Worm (Caenorhabditis elegans): ENCODE measurements around the gene ZK795.3.

The ZK795.3 gene

ce11 chrIV:12527217-12527616 is 31.9 kb upstream of the ZK795.3 start, which contains the start of gene F53B2.8 (continued):
- peak in 1 of 2 experiments; percentile 8 for TF ChIP-seq mdl-1 (tag; optimal IDR thresholded peaks at IDR 0.05)
- TF ChIP-seq T26A8.4 (GFP tag; IDR thresholded peaks at IDR 0.05), result no peak
- TF ChIP-seq aly-2 (tag; optimal IDR thresholded peaks at IDR 0.05), result no peak
- no peak for TF ChIP-seq daf-8 (GFP tag; IDR thresholded peaks at IDR 0.05)
- TF ChIP-seq daf-19 (GFP tag; conservative IDR thresholded peaks at IDR 0.05), result no peak
- no peak for TF ChIP-seq nhr-41 (GFP tag; IDR thresholded peaks at IDR 0.05)
- no peak for TF ChIP-seq ceh-82 (tag; optimal IDR thresholded peaks at IDR 0.05)
- TF ChIP-seq lsy-2 (tag; optimal IDR thresholded peaks at IDR 0.05), result peak; percentile 17 to 37
- TF ChIP-seq T20F7.1 (GFP tag; optimal IDR thresholded peaks at IDR 0.05), result peak; percentile 50
- TF ChIP-seq zip-2 (tag; optimal IDR thresholded peaks at IDR 0.05), result no peak

- TF ChIP-seq nhr-102 (tag; optimal IDR thresholded peaks at IDR 0.05) (no peak), unc-39 (tag; optimal IDR thresholded peaks at IDR 0.05) (no peak), ztf-7 (tag; optimal IDR thresholded peaks at IDR 0.05) (no peak), dve-1 (tag; optimal IDR thresholded peaks at IDR 0.05; ENCODE audit: insufficient read depth) (no peak), zag-1 (tag; optimal IDR thresholded peaks at IDR 0.05) (no peak), mdt-29 (GFP tag; IDR thresholded peaks at IDR 0.05) (no peak), fkh-10 (GFP tag; optimal IDR thresholded peaks at IDR 0.05) (no peak), Y5F2A.4 (GFP tag; optimal IDR thresholded peaks at IDR 0.05) (no peak), aha-1 (tag) (no peak), mep-1 (tag; optimal IDR thresholded peaks at IDR 0.05) (no peak), aly-2 (tag; optimal IDR thresholded peaks at IDR 0.05) (no peak), ceh-44 (GFP tag; IDR thresholded peaks at IDR 0.05) (no peak), lin-29 (GFP tag; IDR thresholded peaks at IDR 0.05) (no peak), gei-8 (GFP tag; optimal IDR thresholded peaks at IDR 0.05) (no peak), lin-13 (GFP tag; optimal IDR thresholded peaks at IDR 0.05) (no peak), ctbp-1 (GFP tag; IDR thresholded peaks at IDR 0.05) (no peak), daf-19 (GFP tag; conservative IDR thresholded peaks at IDR 0.05) (no peak), ceh-62 (tag; optimal IDR thresholded peaks at IDR 0.05) (no peak), nhr-76 (tag; optimal IDR thresholded peaks at IDR 0.05) (no peak)
Observed at ce11 chrIV:12531047-12531446, 28.1 kb upstream of the ZK795.3 start, which contains the start of gene F53B2.5. F53B2.5 (minus strand) TSS chrIV:12531147.

ce11 chrIV:12531464-12531863 is 27.7 kb upstream of the ZK795.3 start:
- no peak for TF ChIP-seq mep-1 (tag; optimal IDR thresholded peaks at IDR 0.05)
- TF ChIP-seq attf-4 (tag; optimal IDR thresholded peaks at IDR 0.05), result no peak
- TF ChIP-seq mdt-29 (GFP tag; IDR thresholded peaks at IDR 0.05), result no peak
- TF ChIP-seq nhr-6 (tag; optimal IDR thresholded peaks at IDR 0.05), result no peak
- no peak for TF ChIP-seq nhr-111 (GFP tag; optimal IDR thresholded peaks at IDR 0.05)
- TF ChIP-seq aha-1 (tag), result peak; percentile 21

- TF ChIP-seq F26F4.8 (GFP tag; conservative IDR thresholded peaks at IDR 0.05) (no peak), ceh-32 (tag; optimal IDR thresholded peaks at IDR 0.05; ENCODE audit: poor library complexity) (no peak), spr-1 (tag; optimal IDR thresholded peaks at IDR 0.05) (no peak), snpc-1.2 (GFP tag; IDR thresholded peaks at IDR 0.05) (no peak), daf-12 (tag; optimal IDR thresholded peaks at IDR 0.05) (no peak), fkh-10 (GFP tag; optimal IDR thresholded peaks at IDR 0.05) (no peak)
Observed at ce11 chrIV:12536358-12536757, 22.8 kb upstream of the ZK795.3 start.

ce11 chrIV:12537694-12538093 is 21.5 kb upstream of the ZK795.3 start:
- TF ChIP-seq unc-62 (GFP tag; optimal IDR thresholded peaks at IDR 0.05 in 1 of 2) (peak in 1 of 2 experiments; percentile 57), unc-62 (tag; optimal IDR thresholded peaks at IDR 0.05) (no peak), php-3 (GFP tag; IDR thresholded peaks at IDR 0.05) (no peak), aha-1 (tag) (peak; percentile 67)

All from whole organism, L4 larva.